Fruit fly (Drosophila melanogaster) whole organism, embryonic: ENCODE results near the gene CG10300.

Experiments
- Antp ChIP-seq: fragments of 200-800 bp; sonication (Bioruptor generic); optimal IDR thresholded peaks from 3 replicates; lab custom pipeline; 2016; ENCODE audit warnings: missing biosample characterization, missing genetic modification characterization
- Atf3 ChIP-seq: fragments of 200-800 bp; sonication (Bioruptor generic); optimal IDR thresholded peaks from 3 replicates; lab custom pipeline; 2016; ENCODE audit warnings: missing biosample characterization, missing genetic modification characterization
- C15 ChIP-seq: fragments of 200-800 bp; sonication (Bioruptor generic); IDR thresholded peaks from 3 replicates; pipeline ENCODE4 v1.3.6; 2022; ENCODE audit warnings: missing biosample characterization, missing genetic modification characterization
- CG10321 ChIP-seq: fragments of 200-800 bp; sonication (Bioruptor generic); IDR thresholded peaks from 2 replicates; pipeline ENCODE4 v1.3.6; 2022; ENCODE audit warnings: missing biosample characterization, missing genetic modification characterization
- CG10959 ChIP-seq: fragments of 200-800 bp; sonication (Bioruptor generic); IDR thresholded peaks from 2 replicates; pipeline ENCODE4 v1.3.6; 2022; ENCODE audit warnings: missing biosample characterization, missing genetic modification characterization
- CG11398 ChIP-seq: fragments of 200-800 bp; sonication (Bioruptor generic); optimal IDR thresholded peaks from 2 replicates; lab custom pipeline; 2016; ENCODE audit warnings: missing biosample characterization, missing genetic modification characterization
- CG12219 ChIP-seq: fragments of 200-800 bp; sonication (Bioruptor generic); optimal IDR thresholded peaks from 3 replicates; lab custom pipeline; 2018; ENCODE audit warnings: missing biosample characterization, mild to moderate bottlenecking, missing genetic modification characterization
- CG12299 ChIP-seq: fragments of 200-800 bp; sonication (Bioruptor generic); optimal IDR thresholded peaks from 2 replicates; lab custom pipeline; 2018; ENCODE audit warnings: missing biosample characterization, mild to moderate bottlenecking, missing genetic modification characterization
- CG13287 ChIP-seq: fragments of 200-800 bp; sonication (Bioruptor generic); IDR thresholded peaks from 2 replicates; pipeline ENCODE4 v1.3.6; 2022; ENCODE audit warnings: missing biosample characterization, missing genetic modification characterization; ENCODE audit not compliant: partially characterized antibody
- CG15073 ChIP-seq: fragments of 200-800 bp; sonication (Bioruptor generic); optimal IDR thresholded peaks from 2 replicates; lab custom pipeline; 2016; ENCODE audit warnings: missing biosample characterization, missing genetic modification characterization
- CG17328 ChIP-seq: fragments of 200-800 bp; sonication (Bioruptor generic); IDR thresholded peaks from 2 replicates; pipeline ENCODE4 v1.3.6; 2022; ENCODE audit warnings: missing biosample characterization, missing genetic modification characterization
- CG18619 ChIP-seq: fragments of 200-800 bp; sonication (Bioruptor generic); optimal IDR thresholded peaks from 3 replicates; lab custom pipeline; 2017; ENCODE audit warnings: missing biosample characterization, mild to moderate bottlenecking, missing genetic modification characterization
- CG18764 ChIP-seq: fragments of 200-800 bp; sonication (Bioruptor generic); optimal IDR thresholded peaks from 3 replicates; lab custom pipeline; 2016; ENCODE audit warnings: missing biosample characterization, missing genetic modification characterization
- CG30403 ChIP-seq: fragments of 200-800 bp; sonication (Bioruptor generic); optimal IDR thresholded peaks from 3 replicates; lab custom pipeline; 2016; ENCODE audit warnings: missing biosample characterization, missing genetic modification characterization
- CG3847 ChIP-seq: fragments of 200-800 bp; sonication (Bioruptor generic); IDR thresholded peaks from 2 replicates; pipeline ENCODE4 v1.3.6; 2022; ENCODE audit warnings: missing biosample characterization, missing genetic modification characterization
- CG3995 ChIP-seq: fragments of 200-800 bp; sonication (Bioruptor generic); optimal IDR thresholded peaks from 3 replicates; lab custom pipeline; 2016; ENCODE audit warnings: missing biosample characterization, missing genetic modification characterization
- CG4360 ChIP-seq: fragments of 200-800 bp; sonication (Bioruptor generic); IDR thresholded peaks from 2 replicates; pipeline ENCODE4 v1.3.6; 2022; ENCODE audit warnings: missing biosample characterization, missing genetic modification characterization
- CG5180 ChIP-seq: fragments of 200-800 bp; sonication (Bioruptor generic); optimal IDR thresholded peaks from 3 replicates; lab custom pipeline; 2017; ENCODE audit warnings: missing biosample characterization, missing genetic modification characterization, mild to moderate bottlenecking, moderate library complexity, missing genetic modification reagents
- CG6854 ChIP-seq: fragments of 200-800 bp; sonication (Bioruptor generic); optimal IDR thresholded peaks from 3 replicates; lab custom pipeline; 2017; ENCODE audit warnings: missing biosample characterization, mild to moderate bottlenecking, missing genetic modification characterization
- CG7745 ChIP-seq: fragments of 200-800 bp; sonication (Bioruptor generic); optimal IDR thresholded peaks from 2 replicates; lab custom pipeline; 2018; ENCODE audit warnings: missing biosample characterization, mild to moderate bottlenecking, missing genetic modification characterization, moderate library complexity
- CG7839 ChIP-seq: fragments of 200-800 bp; sonication (Bioruptor generic); optimal IDR thresholded peaks from 3 replicates; lab custom pipeline; 2018; ENCODE audit warnings: missing biosample characterization, mild to moderate bottlenecking, missing genetic modification characterization, moderate library complexity
- CG8281 ChIP-seq: fragments of 200-800 bp; sonication (Bioruptor generic); optimal IDR thresholded peaks from 2 replicates; lab custom pipeline; 2018; ENCODE audit warnings: missing biosample characterization, mild to moderate bottlenecking, missing genetic modification characterization, moderate library complexity
- CG9876 ChIP-seq: fragments of 200-800 bp; sonication (Bioruptor generic); optimal IDR thresholded peaks from 2 replicates; lab custom pipeline; 2016; ENCODE audit warnings: missing biosample characterization, missing genetic modification characterization
- CkIIα-i1 ChIP-seq: fragments of 200-800 bp; sonication (Bioruptor generic); IDR thresholded peaks from 2 replicates; pipeline ENCODE4 v1.3.6; 2022; ENCODE audit warnings: missing biosample characterization, missing genetic modification characterization
- D19B ChIP-seq: fragments of 200-800 bp; sonication (Bioruptor generic); optimal IDR thresholded peaks from 2 replicates; lab custom pipeline; 2017; ENCODE audit warnings: missing biosample characterization, mild to moderate bottlenecking, missing genetic modification characterization
- Dll ChIP-seq: fragments of 200-800 bp; sonication (Bioruptor generic); IDR thresholded peaks from 4 replicates; pipeline ENCODE4 v1.3.6; 2022; ENCODE audit warnings: missing biosample characterization, missing genetic modification characterization; ENCODE audit not compliant: partially characterized antibody
- HmgZ ChIP-seq: fragments of 200-800 bp; sonication (Bioruptor generic); optimal IDR thresholded peaks from 2 replicates; lab custom pipeline; 2018; ENCODE audit warnings: missing biosample characterization, mild to moderate bottlenecking, missing genetic modification characterization
- Hr3 ChIP-seq: fragments of 200-800 bp; sonication (Bioruptor generic); optimal IDR thresholded peaks from 3 replicates; lab custom pipeline; 2016; ENCODE audit warnings: missing biosample characterization, missing genetic modification characterization
- Mes4 ChIP-seq: fragments of 200-800 bp; sonication (Bioruptor generic); optimal IDR thresholded peaks from 2 replicates; lab custom pipeline; 2016; ENCODE audit warnings: missing biosample characterization, missing genetic modification characterization
- Nf-YB ChIP-seq: fragments of 200-800 bp; sonication (Bioruptor generic); optimal IDR thresholded peaks from 3 replicates; lab custom pipeline; 2019; ENCODE audit warnings: missing biosample characterization, mild to moderate bottlenecking, missing genetic modification characterization, moderate library complexity
- PHDP ChIP-seq: fragments of 200-800 bp; sonication (Bioruptor generic); optimal IDR thresholded peaks from 3 replicates; lab custom pipeline; 2018; ENCODE audit warnings: missing biosample characterization, mild to moderate bottlenecking, missing genetic modification characterization, moderate library complexity
- Scr ChIP-seq: fragments of 200-800 bp; sonication (Bioruptor generic); IDR thresholded peaks from 2 replicates; pipeline ENCODE4 v1.3.6; 2022; ENCODE audit warnings: missing biosample characterization, missing genetic modification characterization; ENCODE audit not compliant: partially characterized antibody
- Taf1 ChIP-seq: fragments of 200-800 bp; sonication (Bioruptor generic); IDR thresholded peaks from 2 replicates; pipeline ENCODE4 v1.3.6; 2022; ENCODE audit warnings: missing biosample characterization, missing genetic modification characterization
- ac ChIP-seq: fragments of 200-800 bp; sonication (Bioruptor generic); optimal IDR thresholded peaks from 3 replicates; lab custom pipeline; 2017; ENCODE audit warnings: missing biosample characterization, mild to moderate bottlenecking, missing genetic modification characterization
- ap ChIP-seq: fragments of 200-800 bp; sonication (Bioruptor generic); IDR thresholded peaks from 2 replicates; pipeline ENCODE4 v1.3.6; 2022; ENCODE audit warnings: missing biosample characterization, missing genetic modification characterization
- cg ChIP-seq: fragments of 200-800 bp; sonication (Bioruptor generic); optimal IDR thresholded peaks from 3 replicates; lab custom pipeline; 2019; ENCODE audit warnings: missing biosample characterization, mild to moderate bottlenecking, missing genetic modification characterization, moderate library complexity
- ci ChIP-seq: fragments of 200-800 bp; sonication (Bioruptor generic); IDR thresholded peaks from 3 replicates; pipeline ENCODE4 v1.3.6; 2022; ENCODE audit warnings: missing biosample characterization, missing genetic modification characterization
- dan ChIP-seq: fragments of 200-800 bp; sonication (Bioruptor generic); IDR thresholded peaks from 2 replicates; pipeline ENCODE4 v1.3.6; 2022; ENCODE audit warnings: missing biosample characterization, missing genetic modification characterization
- dati ChIP-seq: fragments of 200-800 bp; sonication (Bioruptor generic); IDR thresholded peaks from 2 replicates; pipeline ENCODE4 v1.3.6; 2022; ENCODE audit warnings: missing biosample characterization, missing genetic modification characterization
- ftz-f1 ChIP-seq: fragments of 200-800 bp; sonication (Bioruptor generic); optimal IDR thresholded peaks from 2 replicates; lab custom pipeline; 2016; ENCODE audit warnings: missing biosample characterization, missing genetic modification characterization
- gce ChIP-seq: fragments of 200-800 bp; sonication (Bioruptor generic); IDR thresholded peaks from 3 replicates; pipeline ENCODE4 v1.3.6; 2022; ENCODE audit warnings: missing biosample characterization, missing genetic modification characterization
- gcm2 ChIP-seq: fragments of 200-800 bp; sonication (Bioruptor generic); optimal IDR thresholded peaks from 2 replicates; lab custom pipeline; 2016; ENCODE audit warnings: missing biosample characterization, missing genetic modification characterization
- gro ChIP-seq: fragments of 200-800 bp; sonication (Bioruptor generic); optimal IDR thresholded peaks from 2 replicates; lab custom pipeline; 2016; ENCODE audit warnings: missing biosample characterization, missing genetic modification characterization
- hbn ChIP-seq: fragments of 200-800 bp; sonication (Bioruptor generic); IDR thresholded peaks from 2 replicates; pipeline ENCODE4 v1.3.6; 2022; ENCODE audit warnings: missing biosample characterization, missing genetic modification characterization; ENCODE audit not compliant: partially characterized antibody
- inv ChIP-seq: fragments of 200-800 bp; sonication (Bioruptor generic); IDR thresholded peaks from 2 replicates; pipeline ENCODE4 v1.3.6; 2022; ENCODE audit warnings: missing biosample characterization, missing genetic modification characterization; ENCODE audit not compliant: partially characterized antibody
- lab ChIP-seq: fragments of 200-800 bp; sonication (Bioruptor generic); optimal IDR thresholded peaks from 3 replicates; lab custom pipeline; 2017; ENCODE audit warnings: missing biosample characterization, missing genetic modification characterization, mild to moderate bottlenecking, moderate library complexity, missing genetic modification reagents
- org-1 ChIP-seq: fragments of 200-800 bp; sonication (Bioruptor generic); optimal IDR thresholded peaks from 2 replicates; lab custom pipeline; 2017; ENCODE audit warnings: missing biosample characterization, missing genetic modification characterization
- row ChIP-seq: fragments of 200-800 bp; sonication (Bioruptor generic); IDR thresholded peaks from 3 replicates; pipeline ENCODE4 v1.3.6; 2022; ENCODE audit warnings: missing biosample characterization, missing genetic modification characterization
- sens-2 ChIP-seq: fragments of 200-800 bp; sonication (Bioruptor generic); IDR thresholded peaks from 2 replicates; pipeline ENCODE4 v1.3.6; 2022; ENCODE audit warnings: missing biosample characterization, missing genetic modification characterization
- trem ChIP-seq: fragments of 200-800 bp; optimal IDR thresholded peaks from 3 replicates; lab custom pipeline; 2019; ENCODE audit warnings: missing biosample characterization, mild to moderate bottlenecking, missing genetic modification characterization, moderate library complexity
- ttk ChIP-seq: fragments of 200-800 bp; sonication (Bioruptor generic); IDR thresholded peaks from 2 replicates; pipeline ENCODE4 v2.1.2; 2022; ENCODE audit warnings: missing biosample characterization, missing genetic modification characterization
- twi ChIP-seq: fragments of 200-800 bp; optimal IDR thresholded peaks from 2 replicates; lab custom pipeline; 2019; ENCODE audit warnings: missing biosample characterization, mild to moderate bottlenecking, missing genetic modification characterization, moderate library complexity

Gene CG10300

DNA sequence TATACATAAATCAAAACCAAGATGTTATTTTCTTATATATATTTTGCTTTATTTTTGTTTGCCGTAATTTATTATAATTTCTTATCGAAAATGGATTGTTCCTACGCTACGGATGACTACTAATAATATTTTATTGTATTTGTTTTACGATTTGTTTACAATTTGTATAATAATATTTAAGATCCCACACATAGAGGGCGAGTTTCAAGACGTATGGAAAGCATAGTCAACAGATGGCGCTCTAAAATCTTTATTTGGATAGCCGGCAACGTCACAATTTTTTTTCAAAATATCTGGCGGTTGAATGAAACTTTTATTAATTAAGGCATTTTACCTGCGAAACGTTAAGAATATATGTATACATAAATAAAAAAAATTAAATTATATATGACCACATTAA lies 10.6 kb downstream of the CG10300 start (continued):
- TF ChIP-seq CG3995 (GFP tag; lab: Kevin White, UChicago) = peak; percentile 25
- no peak for TF ChIP-seq CG11398
- no peak for TF ChIP-seq CG10959 (GFP tag; lab: Robert Waterston, UW)
- TF ChIP-seq CG15073 = no peak
- TF ChIP-seq ttk (GFP tag; lab: Robert Waterston, UW) = no peak
- TF ChIP-seq CG30403 (GFP tag; lab: Kevin White, UChicago) = peak; percentile 42
- TF ChIP-seq PHDP (tag; lab: Kevin White, UChicago) = peak; percentile 64
- no peak for TF ChIP-seq hbn (GFP tag; lab: Robert Waterston, UW)
- no peak for TF ChIP-seq Taf1 (GFP tag; lab: Robert Waterston, UW)
- no peak for TF ChIP-seq org-1 (GFP tag; lab: Kevin White, UChicago)
- no peak for TF ChIP-seq Atf3 (GFP tag; lab: Kevin White, UChicago)
- no peak for TF ChIP-seq Nf-YB
- no peak for TF ChIP-seq sens-2 (GFP tag; lab: Robert Waterston, UW)
- TF ChIP-seq row (GFP tag; lab: Robert Waterston, UW) = no peak
- no peak for TF ChIP-seq Antp (GFP tag; lab: Kevin White, UChicago)
- no peak for TF ChIP-seq dati (GFP tag; lab: Robert Waterston, UW)
- TF ChIP-seq Dll (GFP tag; lab: Robert Waterston, UW) = no peak
- no peak for TF ChIP-seq CG12299
- TF ChIP-seq CG18619 = peak; percentile 2
- TF ChIP-seq gcm2 (GFP tag; lab: Kevin White, UChicago) = no peak
- peak; percentile 26 for TF ChIP-seq trem (tag; lab: Kevin White, UChicago)
- TF ChIP-seq CG7745 (tag; lab: Kevin White, UChicago) = no peak
- no peak for TF ChIP-seq D19B (GFP tag; lab: Kevin White, UChicago)
- TF ChIP-seq HmgZ = peak; percentile 84
- TF ChIP-seq CG5180 (GFP tag; lab: Kevin White, UChicago) = no peak
- peak; percentile 65 for TF ChIP-seq CG3847 (GFP tag; lab: Robert Waterston, UW)
- TF ChIP-seq ac (GFP tag; lab: Kevin White, UChicago) = no peak
- no peak for TF ChIP-seq Scr (GFP tag; lab: Robert Waterston, UW)
- TF ChIP-seq CG17328 (GFP tag; lab: Robert Waterston, UW) = no peak
- no peak for TF ChIP-seq dan (GFP tag; lab: Robert Waterston, UW)
- TF ChIP-seq ci (GFP tag; lab: Robert Waterston, UW) = 0 out of 3 replicates have a peak, but pooled peaks have one; percentile 26
- TF ChIP-seq cg (GFP tag; lab: Kevin White, UChicago) = no peak
- no peak for TF ChIP-seq C15 (GFP tag; lab: Robert Waterston, UW)
- no peak for TF ChIP-seq CG8281 (tag; lab: Kevin White, UChicago)
- TF ChIP-seq gce = no peak
- TF ChIP-seq CG10321 (GFP tag; lab: Robert Waterston, UW) = no peak
- no peak for TF ChIP-seq inv (GFP tag; lab: Robert Waterston, UW)
- no peak for TF ChIP-seq twi (tag; lab: Kevin White, UChicago)
- TF ChIP-seq CG9876 (GFP tag; lab: Kevin White, UChicago) = no peak
- no peak for TF ChIP-seq Mes4
- no peak for TF ChIP-seq CG18764 (GFP tag; lab: Kevin White, UChicago)
- peak; percentile 7 for TF ChIP-seq Hr3 (GFP tag; lab: Kevin White, UChicago)
- TF ChIP-seq CG6854 = no peak
- no peak for TF ChIP-seq CG12219
- no peak for TF ChIP-seq ftz-f1 (GFP tag; lab: Kevin White, UChicago)
- no peak for TF ChIP-seq CkIIα-i1 (GFP tag; lab: Robert Waterston, UW)
- no peak for TF ChIP-seq CG4360
- peak; percentile 10 for TF ChIP-seq lab (GFP tag; lab: Kevin White, UChicago)
- TF ChIP-seq CG7839 (tag; lab: Kevin White, UChicago) = peak; percentile 35
- TF ChIP-seq CG13287 (GFP tag; lab: Robert Waterston, UW) = peak; percentile 31; the same call in 1 of the 2 replicates
- TF ChIP-seq ap (GFP tag; lab: Robert Waterston, UW) = no peak
- no peak for TF ChIP-seq gro (GFP tag; lab: Kevin White, UChicago)
